Fruit fly (Drosophila melanogaster) whole organism, embryonic: Measurements from ENCODE around the gene Mst85C.

Experiments
- Abd-B ChIP-seq: fragments of 200-800 bp; sonication (Bioruptor generic); optimal IDR thresholded peaks from 2 replicates; lab custom pipeline; 2018; ENCODE audit warnings: missing biosample characterization, mild to moderate bottlenecking, missing genetic modification characterization, moderate library complexity
- Antp ChIP-seq: fragments of 200-800 bp; sonication (Bioruptor generic); optimal IDR thresholded peaks from 3 replicates; lab custom pipeline; 2016; ENCODE audit warnings: missing biosample characterization, missing genetic modification characterization
- Atf3 ChIP-seq: fragments of 200-800 bp; sonication (Bioruptor generic); optimal IDR thresholded peaks from 3 replicates; lab custom pipeline; 2016; ENCODE audit warnings: missing biosample characterization, missing genetic modification characterization
- Awh ChIP-seq: fragments of 200-800 bp; sonication (Bioruptor generic); IDR thresholded peaks from 2 replicates; pipeline ENCODE4, ENCODE4 v1.3.6; 2022; ENCODE audit warnings: missing biosample characterization, missing genetic modification characterization
- BEAF-32 ChIP-seq: fragments of 200-800 bp; sonication (Bioruptor generic); optimal IDR thresholded peaks from 3 replicates; lab custom pipeline; 2017; ENCODE audit warnings: missing biosample characterization, missing genetic modification characterization, mild to moderate bottlenecking, moderate library complexity, missing genetic modification reagents
- BtbVII ChIP-seq: fragments of 200-800 bp; sonication (Bioruptor generic); optimal IDR thresholded peaks from 3 replicates; lab custom pipeline; 2017; ENCODE audit warnings: missing biosample characterization, mild to moderate bottlenecking, missing genetic modification characterization
- CG1024 ChIP-seq: fragments of 200-800 bp; sonication (Bioruptor generic); IDR thresholded peaks from 2 replicates; pipeline ENCODE4 v1.3.6; 2022; ENCODE audit warnings: missing biosample characterization, missing genetic modification characterization
- CG10274 ChIP-seq: fragments of 200-800 bp; sonication (Bioruptor generic); optimal IDR thresholded peaks from 3 replicates; lab custom pipeline; 2017; ENCODE audit warnings: missing biosample characterization, mild to moderate bottlenecking, missing genetic modification characterization
- CG10654 ChIP-seq: fragments of 200-800 bp; sonication (Bioruptor generic); optimal IDR thresholded peaks from 2 replicates; lab custom pipeline; 2016; ENCODE audit warnings: missing biosample characterization, missing genetic modification characterization
- CG10959 ChIP-seq: fragments of 200-800 bp; sonication (Bioruptor generic); IDR thresholded peaks from 2 replicates; pipeline ENCODE4 v1.3.6; 2022; ENCODE audit warnings: missing biosample characterization, missing genetic modification characterization
- CG12071 ChIP-seq: fragments of 200-800 bp; sonication (Bioruptor generic); optimal IDR thresholded peaks from 3 replicates; lab custom pipeline; 2018; ENCODE audit warnings: missing biosample characterization, mild to moderate bottlenecking, missing genetic modification characterization
- CG14014 ChIP-seq: fragments of 200-800 bp; sonication (Bioruptor generic); IDR thresholded peaks from 2 replicates; pipeline ENCODE4 v1.3.6; 2022; ENCODE audit warnings: missing biosample characterization, missing genetic modification characterization
- CG14441 ChIP-seq: fragments of 200-800 bp; sonication (Bioruptor generic); IDR thresholded peaks from 2 replicates; pipeline ENCODE4 v1.3.6; 2022; ENCODE audit warnings: missing biosample characterization, missing genetic modification characterization
- CG34376 ChIP-seq: fragments of 200-800 bp; sonication (Bioruptor generic); optimal IDR thresholded peaks from 2 replicates; lab custom pipeline; 2018; ENCODE audit warnings: missing biosample characterization, mild to moderate bottlenecking, missing genetic modification characterization
- CG4282 ChIP-seq: fragments of 200-800 bp; sonication (Bioruptor generic); optimal IDR thresholded peaks from 2 replicates; lab custom pipeline; 2016; ENCODE audit warnings: missing biosample characterization, missing genetic modification characterization
- CG4617 ChIP-seq: fragments of 200-800 bp; sonication (Bioruptor generic); optimal IDR thresholded peaks from 3 replicates; lab custom pipeline; 2016; ENCODE audit warnings: missing biosample characterization, missing genetic modification characterization, borderline replicate concordance
- CG4730 ChIP-seq: fragments of 200-800 bp; sonication (Bioruptor generic); IDR thresholded peaks from 2 replicates; pipeline ENCODE4 v1.3.6; 2022; ENCODE audit warnings: missing biosample characterization, missing genetic modification characterization
- CG6765 ChIP-seq: fragments of 200-800 bp; sonication (Bioruptor generic); optimal IDR thresholded peaks from 3 replicates; lab custom pipeline; 2017; ENCODE audit warnings: missing biosample characterization, mild to moderate bottlenecking, missing genetic modification characterization
- Camta ChIP-seq: fragments of 200-800 bp; sonication (Bioruptor generic); optimal IDR thresholded peaks from 2 replicates; lab custom pipeline; 2016; ENCODE audit warnings: missing biosample characterization, missing genetic modification characterization
- Elba2 ChIP-seq: fragments of 200-800 bp; sonication (Bioruptor generic); optimal IDR thresholded peaks from 3 replicates; lab custom pipeline; 2016; ENCODE audit warnings: missing biosample characterization, missing genetic modification characterization
- Ets65A ChIP-seq: fragments of 200-800 bp; sonication (Bioruptor generic); peaks from one replicate; lab custom pipeline; 2016; ENCODE audit warnings: missing biosample characterization, missing genetic modification characterization
- GATAe ChIP-seq: fragments of 200-800 bp; sonication (Bioruptor generic); conservative IDR thresholded peaks from 2 replicates; pipeline ENCODE4 v1.3.6; 2022; ENCODE audit warnings: missing biosample characterization, missing genetic modification characterization
- Hmx ChIP-seq: fragments of 200-800 bp; sonication (Bioruptor generic); optimal IDR thresholded peaks from 2 replicates; lab custom pipeline; 2016; ENCODE audit warnings: missing biosample characterization, missing genetic modification characterization
- Jarid2 ChIP-seq: fragments of 200-800 bp; sonication (Bioruptor generic); optimal IDR thresholded peaks from 3 replicates; lab custom pipeline; 2017; ENCODE audit warnings: mild to moderate bottlenecking, missing biosample characterization, missing genetic modification reagents, missing genetic modification characterization
- Lpt ChIP-seq: fragments of >200 bp; optimal IDR thresholded peaks from 2 replicates; lab custom pipeline; 2018; ENCODE audit warnings: missing biosample characterization, missing genetic modification characterization
- NC2β ChIP-seq: fragments of 200-800 bp; sonication (Bioruptor generic); optimal IDR thresholded peaks from 2 replicates; lab custom pipeline; 2016; ENCODE audit warnings: missing biosample characterization, missing genetic modification characterization
- NK7.1 ChIP-seq: fragments of 200-800 bp; sonication (Bioruptor generic); optimal IDR thresholded peaks from 3 replicates; lab custom pipeline; 2016; ENCODE audit warnings: missing biosample characterization, missing genetic modification characterization
- NfI ChIP-seq: fragments of 200-800 bp; sonication (Bioruptor generic); optimal IDR thresholded peaks from 3 replicates; lab custom pipeline; 2018; ENCODE audit warnings: missing biosample characterization, mild to moderate bottlenecking, missing genetic modification characterization, moderate library complexity
- Trl ChIP-seq, 3 experiments: fragments of >200 bp in 2 of 3; fragments of 200-800 bp in 1 of 3; sonication (Bioruptor generic) in 1 of 3; optimal IDR thresholded peaks; 2 replicates in 1 of 3; 3 replicates in 2 of 3; lab custom pipeline; 2016 to 2017; ENCODE audit warnings: missing biosample characterization in 1 of 3, missing genetic modification characterization in 1 of 3
- bigmax ChIP-seq: fragments of 200-800 bp; sonication (Bioruptor generic); optimal IDR thresholded peaks from 2 replicates; lab custom pipeline; 2018; ENCODE audit warnings: missing biosample characterization, mild to moderate bottlenecking, missing genetic modification characterization
- bowl ChIP-seq: fragments of 200-800 bp; sonication (Bioruptor generic); IDR thresholded peaks from 2 replicates; pipeline ENCODE4 v1.3.6; 2022; ENCODE audit warnings: missing biosample characterization, missing genetic modification characterization
- cad ChIP-seq: fragments of >200 bp; optimal IDR thresholded peaks from 2 replicates; lab custom pipeline; 2017; ENCODE audit warnings: missing biosample characterization, missing genetic modification characterization
- cas ChIP-seq: fragments of 200-800 bp; sonication (Bioruptor generic); IDR thresholded peaks from 2 replicates; pipeline ENCODE4 v1.3.6; 2022; ENCODE audit warnings: missing biosample characterization, missing genetic modification characterization
- chinmo ChIP-seq: fragments of 200-800 bp; sonication (Bioruptor generic); IDR thresholded peaks from 4 replicates; pipeline ENCODE4 v1.3.6; 2022; ENCODE audit warnings: missing biosample characterization, missing genetic modification characterization; ENCODE audit not compliant: partially characterized antibody
- fu2 ChIP-seq: fragments of 200-800 bp; sonication (Bioruptor generic); optimal IDR thresholded peaks from 2 replicates; lab custom pipeline; 2016; ENCODE audit warnings: missing biosample characterization, missing genetic modification characterization
- gcm ChIP-seq: fragments of 200-800 bp; sonication (Bioruptor generic); optimal IDR thresholded peaks from 2 replicates; lab custom pipeline; 2019; ENCODE audit warnings: missing biosample characterization, mild to moderate bottlenecking, missing genetic modification characterization, moderate library complexity
- grau ChIP-seq: fragments of 200-800 bp; optimal IDR thresholded peaks from 3 replicates; lab custom pipeline; 2019; ENCODE audit warnings: missing biosample characterization, mild to moderate bottlenecking, missing genetic modification characterization, moderate library complexity
- hth ChIP-seq: fragments of >200 bp; optimal IDR thresholded peaks from 2 replicates; lab custom pipeline; 2017; ENCODE audit warnings: inconsistent platforms
- jigr1 ChIP-seq: fragments of 200-800 bp; sonication (Bioruptor generic); IDR thresholded peaks from 3 replicates; pipeline ENCODE4 v1.3.6; 2022; ENCODE audit warnings: missing biosample characterization, missing genetic modification characterization
- kay ChIP-seq: fragments of 200-800 bp; sonication (Bioruptor generic); optimal IDR thresholded peaks from 2 replicates; lab custom pipeline; 2016; ENCODE audit warnings: missing biosample characterization, missing genetic modification characterization
- knrl ChIP-seq: fragments of 200-800 bp; sonication (Bioruptor generic); IDR thresholded peaks from 3 replicates; pipeline ENCODE4 v1.3.6; 2022; ENCODE audit warnings: missing biosample characterization, missing genetic modification characterization; ENCODE audit not compliant: partially characterized antibody
- nau ChIP-seq: fragments of 200-800 bp; sonication (Bioruptor generic); optimal IDR thresholded peaks from 3 replicates; lab custom pipeline; 2017; ENCODE audit warnings: missing biosample characterization, mild to moderate bottlenecking, missing genetic modification characterization, missing genetic modification reagents
- p53 ChIP-seq: fragments of 200-800 bp; sonication (Bioruptor generic); optimal IDR thresholded peaks from 2 replicates; lab custom pipeline; 2016; ENCODE audit warnings: missing biosample characterization, missing genetic modification characterization
- ro ChIP-seq: fragments of 200-800 bp; sonication (Bioruptor generic); IDR thresholded peaks from 2 replicates; pipeline ENCODE4 v1.3.6; 2022; ENCODE audit warnings: missing biosample characterization, missing genetic modification characterization
- sim ChIP-seq: fragments of 200-800 bp; sonication (Bioruptor generic); IDR thresholded peaks from 2 replicates; pipeline ENCODE4 v1.3.6; 2022; ENCODE audit warnings: missing biosample characterization, missing genetic modification characterization
- tap ChIP-seq: fragments of 200-800 bp; optimal IDR thresholded peaks from 3 replicates; lab custom pipeline; 2019; ENCODE audit warnings: missing biosample characterization, mild to moderate bottlenecking, missing genetic modification characterization, moderate library complexity
- tll ChIP-seq, 2 experiments: fragments of 200-800 bp in 1 of 2; fragments of >200 bp in 1 of 2; sonication (Bioruptor generic) in 1 of 2; optimal IDR thresholded peaks; 2 replicates each; lab custom pipeline; 2017 to 2019; ENCODE audit warnings: missing biosample characterization in 2 of 2, missing genetic modification characterization in 2 of 2, mild to moderate bottlenecking in 1 of 2, moderate library complexity in 1 of 2
- unpg ChIP-seq: fragments of 200-800 bp; sonication (Bioruptor generic); optimal IDR thresholded peaks from 3 replicates; lab custom pipeline; 2018; ENCODE audit warnings: missing biosample characterization, mild to moderate bottlenecking, missing genetic modification characterization, moderate library complexity
- wor ChIP-seq: fragments of 200-800 bp; sonication (Bioruptor generic); IDR thresholded peaks from 2 replicates; pipeline ENCODE4 v1.3.6; 2022; ENCODE audit warnings: missing biosample characterization, missing genetic modification characterization

Gene Mst85C

DNA sequence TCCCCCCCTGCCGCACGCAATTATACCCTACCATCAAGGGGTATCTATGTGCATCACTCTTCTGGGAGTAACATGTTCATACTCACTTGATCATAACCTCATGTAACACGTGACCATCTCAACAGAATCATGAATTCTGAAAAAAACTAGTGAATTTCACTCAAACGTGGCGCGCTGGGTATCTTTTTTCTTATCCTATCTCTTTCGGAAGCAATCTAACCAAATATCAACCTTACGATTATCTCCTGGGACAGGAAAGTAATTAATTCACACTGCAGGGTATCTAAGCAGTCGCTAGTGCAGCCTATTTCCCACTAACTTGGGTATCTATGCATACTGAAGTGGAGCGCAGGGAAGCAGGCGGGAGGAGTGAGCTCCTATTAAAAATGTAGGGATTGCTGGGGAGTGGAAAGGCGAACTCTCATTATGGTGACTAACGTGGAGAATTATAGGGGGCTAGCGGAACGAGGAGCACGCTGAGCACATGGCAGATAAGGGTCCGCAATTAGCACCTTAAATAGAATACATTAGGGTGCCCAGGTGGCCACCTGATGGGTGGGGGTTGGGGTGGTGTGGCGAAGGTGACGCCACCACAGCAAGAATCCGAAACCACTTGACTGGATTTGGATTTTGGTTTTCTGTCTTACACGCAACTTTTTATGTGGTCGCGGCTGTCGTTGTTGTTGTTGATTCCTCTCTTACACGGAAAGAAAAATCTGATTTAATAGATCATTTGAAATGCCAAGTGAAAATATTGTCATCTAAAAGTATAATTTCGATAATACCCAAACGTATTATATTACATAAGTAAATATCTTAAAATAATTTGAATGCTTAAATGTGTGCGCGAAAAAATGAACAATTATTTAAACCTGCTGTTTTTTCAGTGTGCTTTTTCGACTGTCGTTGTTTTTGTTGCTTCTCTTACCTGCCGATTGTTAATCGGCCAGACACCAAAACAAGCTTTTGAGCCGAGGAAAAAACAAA is 7.0 kb downstream of the Mst85C start (continued):
- no peak for TF ChIP-seq tll (GFP tag; optimal IDR thresholded peaks at IDR 0.05; lab: Kevin White, UChicago)
- TF ChIP-seq hth (lab: Kevin White, UChicago) = no peak
- TF ChIP-seq CG4282 (GFP tag; lab: Kevin White, UChicago) = peak; percentile 62
- no peak for TF ChIP-seq CG14441 (GFP tag; lab: Robert Waterston, UW)
- TF ChIP-seq gcm = peak; percentile 92
- TF ChIP-seq Atf3 (GFP tag; lab: Kevin White, UChicago) = peak; percentile 10
- peak; percentile 66 for TF ChIP-seq CG4617
- TF ChIP-seq bigmax (GFP tag; lab: Kevin White, UChicago) = no peak
- no peak for TF ChIP-seq sim (GFP tag; lab: Robert Waterston, UW)
- no peak for TF ChIP-seq CG4730 (GFP tag; lab: Robert Waterston, UW)
- peak; percentile 90 for TF ChIP-seq Abd-B
- no peak for TF ChIP-seq chinmo (GFP tag; lab: Robert Waterston, UW)
- TF ChIP-seq Awh (GFP tag; lab: Robert Waterston, UW) = no peak
- peak; percentile 95 for TF ChIP-seq grau (tag; lab: Kevin White, UChicago)
- TF ChIP-seq bowl = no peak
- peak; percentile 66 for TF ChIP-seq Antp (GFP tag; lab: Kevin White, UChicago)
- no peak for TF ChIP-seq cas (GFP tag; lab: Robert Waterston, UW)
- no peak for TF ChIP-seq wor (GFP tag; lab: Robert Waterston, UW)
- peak; percentile 91 for TF ChIP-seq CG10654 (GFP tag; lab: Kevin White, UChicago)
- TF ChIP-seq fu2 (GFP tag; lab: Kevin White, UChicago) = peak; percentile 69
- TF ChIP-seq Jarid2 (GFP tag; lab: Kevin White, UChicago) = peak; percentile 72
- TF ChIP-seq tap = peak; percentile 96
- TF ChIP-seq knrl (GFP tag; lab: Robert Waterston, UW) = no peak
- TF ChIP-seq ro (GFP tag; lab: Robert Waterston, UW) = no peak
- TF ChIP-seq jigr1 (GFP tag; lab: Robert Waterston, UW) = no peak
- peak; percentile 3 for TF ChIP-seq Elba2 (GFP tag; lab: Kevin White, UChicago)
- TF ChIP-seq Trl (optimal IDR thresholded peaks at IDR 0.05; lab: Kevin White, UChicago) = peak in 1 of 2 experiments; percentile 5
- TF ChIP-seq Trl (GFP tag; optimal IDR thresholded peaks at IDR 0.05; lab: Kevin White, UChicago) = peak; percentile 58
- TF ChIP-seq NfI (GFP tag; lab: Kevin White, UChicago) = peak; percentile 90
- no peak for TF ChIP-seq GATAe (GFP tag; lab: Robert Waterston, UW)
- TF ChIP-seq CG10959 (GFP tag; lab: Robert Waterston, UW) = no peak
- TF ChIP-seq NC2β (GFP tag; lab: Kevin White, UChicago) = peak; percentile 68
- no peak for TF ChIP-seq BEAF-32 (GFP tag; lab: Kevin White, UChicago)
- peak; percentile 37 for TF ChIP-seq NK7.1
- peak; percentile 56 for TF ChIP-seq kay
- TF ChIP-seq CG1024 (GFP tag; lab: Robert Waterston, UW) = no peak
- TF ChIP-seq nau (GFP tag; lab: Kevin White, UChicago) = peak; percentile 85
- TF ChIP-seq Lpt (GFP tag; lab: Kevin White, UChicago) = no peak
- TF ChIP-seq Hmx (GFP tag; lab: Kevin White, UChicago) = peak; percentile 49
- peak; percentile 85 for TF ChIP-seq CG34376 (GFP tag; lab: Kevin White, UChicago)
- peak; percentile 89 for TF ChIP-seq CG6765 (GFP tag; lab: Kevin White, UChicago)
- peak; percentile 91 for TF ChIP-seq CG12071 (GFP tag; lab: Kevin White, UChicago)
- TF ChIP-seq CG10274 (GFP tag; lab: Kevin White, UChicago) = peak; percentile 92
- peak; percentile 69 for TF ChIP-seq Camta (GFP tag; lab: Kevin White, UChicago)
- TF ChIP-seq CG14014 (GFP tag; lab: Robert Waterston, UW) = no peak
- TF ChIP-seq Ets65A (GFP tag; lab: Kevin White, UChicago) = peak; percentile 98
- TF ChIP-seq cad (GFP tag; lab: Kevin White, UChicago) = no peak
- peak; percentile 96 for TF ChIP-seq BtbVII (GFP tag; lab: Kevin White, UChicago)
- peak; percentile 97 for TF ChIP-seq unpg
- peak; percentile 38 for TF ChIP-seq p53
